Fruit fly (Drosophila melanogaster): ENCODE measurements around the gene CG9674.

DNA sequence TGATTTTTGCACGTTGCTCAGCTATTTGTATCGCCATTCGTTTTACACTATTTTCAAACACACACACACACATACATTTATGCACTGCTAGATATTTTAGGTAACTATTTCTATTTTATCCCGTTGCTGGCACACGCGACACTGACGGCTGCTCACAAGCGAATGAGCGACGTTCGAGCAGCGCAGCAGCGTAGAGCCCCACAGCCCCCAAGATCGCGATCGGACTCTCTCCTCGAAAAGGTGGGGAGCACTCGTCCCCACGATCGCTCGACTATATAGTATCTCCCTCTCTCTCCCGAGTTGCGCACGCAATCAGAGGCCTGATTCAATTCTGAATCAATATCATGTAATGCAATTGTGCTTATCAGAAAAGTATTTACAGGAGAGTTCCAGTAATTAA lies 7.5 kb downstream of the CG9674 start:
- TF ChIP-seq psq (optimal IDR thresholded peaks at IDR 0.05) (no peak), CG8478 (optimal IDR thresholded peaks at IDR 0.05) (no peak)
